Worm (Caenorhabditis elegans) whole organism, L4 larva: Measurements from ENCODE around the gene del-1.
A peak's percentile ranks its signal among the peaks of the same experiment; 100 is the strongest.

ENCODE experiments used
- D1046.2 ChIP-seq: fragments of 200-800 bp; sonication (Bioruptor generic); IDR thresholded peaks from 2 replicates; pipeline ENCODE4 v1.3.6; 2022; ENCODE audit warnings: missing genetic modification characterization, missing compliant biosample characterization
- R02D3.7 ChIP-seq: fragments of 150-350 bp; sonication (generic microtip); optimal IDR thresholded peaks from 3 replicates; lab custom pipeline; 2014; ENCODE audit warnings: missing biosample characterization, missing genetic modification characterization
- T20F7.1 ChIP-seq: fragments of 200-800 bp; sonication (Bioruptor generic); optimal IDR thresholded peaks from 2 replicates; lab custom pipeline; 2018; ENCODE audit warnings: mild to moderate bottlenecking, missing genetic modification characterization, missing compliant biosample characterization
- Y48G9A.11 ChIP-seq: fragments of 200-800 bp; sonication (Bioruptor generic); IDR thresholded peaks from 2 replicates; pipeline ENCODE4 v1.3.6; 2022; ENCODE audit warnings: missing genetic modification reagents, missing genetic modification characterization, missing compliant biosample characterization
- Y75B8A.6 ChIP-seq: fragments of 200-800 bp; sonication (Bioruptor generic); IDR thresholded peaks from 2 replicates; pipeline ENCODE4 v1.3.6; 2022; ENCODE audit warnings: missing genetic modification reagents, missing genetic modification characterization, missing compliant biosample characterization
- ZK337.2 ChIP-seq: fragments of 200-800 bp; sonication (Bioruptor generic); IDR thresholded peaks from 2 replicates; pipeline ENCODE4 v1.3.6; 2022; ENCODE audit warnings: missing genetic modification reagents, missing genetic modification characterization, missing compliant biosample characterization
- aha-1 ChIP-seq: fragments of 150-350 bp; peaks from one replicate; lab custom pipeline; 2014; ENCODE audit warnings: missing biosample characterization, missing genetic modification characterization
- arid-1 ChIP-seq: fragments of 200-800 bp; sonication (Bioruptor generic); conservative IDR thresholded peaks from 2 replicates; pipeline ENCODE4 v1.3.6; 2022; ENCODE audit warnings: missing genetic modification reagents, missing genetic modification characterization, missing compliant biosample characterization
- ceh-44 ChIP-seq: fragments of 200-800 bp; sonication (Bioruptor generic); IDR thresholded peaks from 2 replicates; pipeline ENCODE4 v1.3.6; 2022; ENCODE audit warnings: missing genetic modification reagents, missing genetic modification characterization, missing compliant biosample characterization
- ceh-82 ChIP-seq: sonication (generic microtip); optimal IDR thresholded peaks from 2 replicates; lab custom pipeline; 2017; ENCODE audit warnings: missing biosample characterization, missing genetic modification characterization
- ctbp-1 ChIP-seq: fragments of 200-800 bp; sonication (Bioruptor generic); IDR thresholded peaks from 2 replicates; pipeline ENCODE4 v1.3.6; 2022; ENCODE audit warnings: missing genetic modification reagents, missing genetic modification characterization, missing compliant biosample characterization
- gei-8 ChIP-seq: fragments of 200-800 bp; sonication (Bioruptor generic); optimal IDR thresholded peaks from 2 replicates; lab custom pipeline; 2018; ENCODE audit warnings: mild to moderate bottlenecking, missing genetic modification characterization, missing compliant biosample characterization
- jun-1 ChIP-seq: fragments of 150-350 bp; optimal IDR thresholded peaks from 2 replicates; lab custom pipeline; 2014; ENCODE audit warnings: missing biosample characterization, missing genetic modification reagents, missing genetic modification characterization
- lin-1 ChIP-seq: fragments of 200-800 bp; sonication (Bioruptor generic); IDR thresholded peaks from 2 replicates; pipeline ENCODE4 v1.3.6; 2022; ENCODE audit warnings: missing genetic modification reagents, missing genetic modification characterization, missing compliant biosample characterization
- lin-13 ChIP-seq: fragments of 150-350 bp; optimal IDR thresholded peaks from 2 replicates; lab custom pipeline; 2014; ENCODE audit warnings: missing biosample characterization, missing genetic modification reagents, missing genetic modification characterization
- lin-39 ChIP-seq: fragments of 150-350 bp; optimal IDR thresholded peaks from 2 replicates; lab custom pipeline; 2014; ENCODE audit warnings: missing biosample characterization, missing genetic modification reagents, missing genetic modification characterization
- lir-3 ChIP-seq: sonication (generic microtip); optimal IDR thresholded peaks from 2 replicates; lab custom pipeline; 2016; ENCODE audit warnings: mild to moderate bottlenecking, missing genetic modification characterization, missing compliant biosample characterization
- mes-2 ChIP-seq: sonication (generic microtip); optimal IDR thresholded peaks from 2 replicates; lab custom pipeline; 2016; ENCODE audit warnings: missing genotype, mild to moderate bottlenecking, missing genetic modification characterization, missing compliant biosample characterization; ENCODE audit not compliant: poor library complexity, severe bottlenecking
- mxl-2 ChIP-seq: fragments of 200-800 bp; sonication (Bioruptor generic); conservative IDR thresholded peaks from 2 replicates; pipeline ENCODE4 v1.3.6; 2022; ENCODE audit warnings: missing genetic modification reagents, missing genetic modification characterization, missing compliant biosample characterization
- nhr-102 ChIP-seq: sonication (generic microtip); optimal IDR thresholded peaks from 2 replicates; lab custom pipeline; 2016; ENCODE audit warnings: mild to moderate bottlenecking, missing genetic modification characterization, moderate library complexity, missing compliant biosample characterization
- nhr-111 ChIP-seq: fragments of 200-800 bp; sonication (Bioruptor generic); optimal IDR thresholded peaks from 2 replicates; lab custom pipeline; 2018; ENCODE audit warnings: mild to moderate bottlenecking, missing genetic modification characterization, missing compliant biosample characterization
- nhr-237 ChIP-seq: sonication (generic microtip); optimal IDR thresholded peaks from 2 replicates; lab custom pipeline; 2017; ENCODE audit warnings: missing biosample characterization, missing genetic modification characterization
- nhr-41 ChIP-seq: fragments of 200-800 bp; sonication (Bioruptor generic); IDR thresholded peaks from 2 replicates; pipeline ENCODE4 v1.3.6; 2022; ENCODE audit warnings: missing genetic modification reagents, missing genetic modification characterization, missing compliant biosample characterization
- nhr-77 ChIP-seq: fragments of 150-350 bp; optimal IDR thresholded peaks from 2 replicates; lab custom pipeline; 2014; ENCODE audit warnings: missing biosample characterization, missing genetic modification characterization
- set-16 ChIP-seq: fragments of 200-800 bp; sonication (Bioruptor generic); IDR thresholded peaks from 2 replicates; pipeline ENCODE4 v1.3.6; 2022; ENCODE audit warnings: missing genetic modification reagents, missing genetic modification characterization, missing compliant biosample characterization
- snpc-1.2 ChIP-seq: fragments of 200-800 bp; sonication (Bioruptor generic); IDR thresholded peaks from 2 replicates; pipeline ENCODE4 v1.3.6; 2022; ENCODE audit warnings: missing genetic modification reagents, missing genetic modification characterization, missing compliant biosample characterization
- unc-62 ChIP-seq, 3 experiments: fragments of 150-350 bp in 1 of 3; sonication (generic microtip); optimal IDR thresholded peaks in 2 of 3; peaks in 1 of 3; 1 replicate in 1 of 3; 2 replicates in 2 of 3; lab custom pipeline; 2014 to 2017; ENCODE audit warnings: missing biosample characterization in 3 of 3, missing genetic modification characterization in 3 of 3, missing genetic modification reagents in 3 of 3, missing genotype in 1 of 3
- zag-1 ChIP-seq: fragments of 150-350 bp; optimal IDR thresholded peaks from 2 replicates; lab custom pipeline; 2014; ENCODE audit warnings: missing biosample characterization, missing genetic modification characterization
- zip-11 ChIP-seq: fragments of 200-800 bp; sonication (Bioruptor generic); IDR thresholded peaks from 2 replicates; pipeline ENCODE4 v1.3.6; 2022; ENCODE audit warnings: missing genetic modification characterization, missing compliant biosample characterization
- zip-2 ChIP-seq: fragments of 150-350 bp; optimal IDR thresholded peaks from 2 replicates; lab custom pipeline; 2014; ENCODE audit warnings: missing biosample characterization, missing genetic modification characterization

Gene del-1

ce11 chrX:14246518-14246917 is 21.4 kb upstream of the del-1 start, which contains the start of gene mlc-6:
TSS of gene mlc-6 (minus strand) at chrX:14246618.
- no peak for TF ChIP-seq ceh-44 (GFP tag; lab: Robert Waterston, UW)
- TF ChIP-seq lin-1 = no peak
- TF ChIP-seq nhr-77 (tag; lab: Kevin White, UChicago) = no peak
- TF ChIP-seq nhr-111 (GFP tag; lab: Kevin White, UChicago) = no peak
- no peak for TF ChIP-seq Y75B8A.6
- no peak for TF ChIP-seq lin-39
- no peak for TF ChIP-seq D1046.2 (GFP tag; lab: Robert Waterston, UW)
- no peak for TF ChIP-seq lir-3 (tag; lab: Kevin White, UChicago)
- TF ChIP-seq, all 104 proteins: peak for 0

- TF ChIP-seq ctbp-1 (GFP tag; lab: Robert Waterston, UW) = no peak
- peak; percentile 58 for TF ChIP-seq aha-1 (tag; lab: Kevin White, UChicago)
Observed at ce11 chrX:14247436-14248103, 20.3 kb upstream of the del-1 start, which contains the start of gene K04C1.5. TSS of gene K04C1.5 (plus strand) at chrX:14248053.

- TF ChIP-seq R02D3.7 (tag; lab: Kevin White, UChicago) (no peak), ceh-82 (tag; lab: Kevin White, UChicago) (no peak), Y48G9A.11 (no peak), unc-62 (GFP tag; optimal IDR thresholded peaks at IDR 0.05 in 1 of 2; lab: Kevin White, UChicago) (no peak), unc-62 (tag; optimal IDR thresholded peaks at IDR 0.05; lab: Kevin White, UChicago) (no peak), snpc-1.2 (GFP tag; lab: Robert Waterston, UW) (no peak), gei-8 (GFP tag; lab: Kevin White, UChicago) (no peak), zip-2 (tag; lab: Kevin White, UChicago) (no peak), T20F7.1 (GFP tag; lab: Kevin White, UChicago) (no peak), set-16 (GFP tag; lab: Robert Waterston, UW) (no peak), ceh-44 (GFP tag; lab: Robert Waterston, UW) (no peak), nhr-237 (tag; lab: Kevin White, UChicago) (no peak), lin-13 (GFP tag; lab: Kevin White, UChicago) (no peak)
Observed at ce11 chrX:14252042-14252441, 15.8 kb upstream of the del-1 start, which contains the start of gene E02H4.6. TSS of gene E02H4.6 (minus strand) at chrX:14252142.

ce11 chrX:14255031-14255430 is 12.8 kb upstream of the del-1 start, which contains the start of gene E02H4.5:
TSS of gene E02H4.5 (minus strand) at chrX:14255131.
- no peak for TF ChIP-seq jun-1 (tag; lab: Kevin White, UChicago)
- TF ChIP-seq zip-11 (GFP tag; lab: Robert Waterston, UW) = no peak
- TF ChIP-seq zag-1 (tag; lab: Kevin White, UChicago) = no peak

ce11 chrX:14255973-14256372 is 11.9 kb upstream of the del-1 start, which contains the start of gene E02H4.7:
TSS of gene E02H4.7 (plus strand) at chrX:14256273.
- no peak for TF ChIP-seq nhr-41 (GFP tag; lab: Robert Waterston, UW)
- TF ChIP-seq lin-1 = no peak
- TF ChIP-seq aha-1 (tag; lab: Kevin White, UChicago) = no peak
- TF ChIP-seq mxl-2 (GFP tag; lab: Robert Waterston, UW) = no peak
- no peak for TF ChIP-seq ZK337.2 (GFP tag; lab: Robert Waterston, UW)
- TF ChIP-seq arid-1 = no peak
- no peak for TF ChIP-seq nhr-102 (tag; lab: Kevin White, UChicago)
- no peak for TF ChIP-seq zip-2 (tag; lab: Kevin White, UChicago)
- TF ChIP-seq mes-2 (tag; lab: Kevin White, UChicago) = no peak
